Fruit fly (Drosophila melanogaster): ENCODE measurements around the gene Tspo.

Tspo gene

DNA sequence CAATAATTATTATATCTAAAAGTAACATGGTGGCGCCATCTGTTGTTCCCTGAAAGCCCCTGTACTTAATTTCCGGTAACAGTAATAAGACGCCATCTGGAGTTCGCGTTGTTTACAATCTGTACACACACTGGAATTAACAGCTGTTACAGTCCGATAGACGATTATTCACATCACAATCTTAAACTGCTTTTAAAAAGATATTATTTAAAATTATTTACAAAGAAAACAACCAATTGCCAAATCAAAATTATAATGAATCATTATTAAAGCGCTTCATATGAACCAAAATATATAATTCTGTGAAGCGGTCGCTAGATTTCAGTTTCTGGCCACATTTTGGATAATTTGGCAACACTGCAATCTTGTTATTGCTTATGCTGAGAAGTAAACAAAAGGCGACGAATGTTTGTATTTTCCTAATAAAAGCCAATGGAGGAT, 43.0 kb downstream of the Tspo start, which contains the start of gene CG13689:
CG13689 (plus strand) TSS at position 375 of the 441 bp plus-strand sequence.
- TF ChIP-seq Dref (GFP tag; IDR thresholded peaks at IDR 0.05) = peak; percentile 51
- no peak for TF ChIP-seq seq (GFP tag; IDR thresholded peaks at IDR 0.05)
- TF ChIP-seq klu (GFP tag; IDR thresholded peaks at IDR 0.05) = no peak
- TF ChIP-seq CG9932 (GFP tag; IDR thresholded peaks at IDR 0.05) = peak; percentile 81
- peak; percentile 46; the same call in 1 of the 3 replicates for TF ChIP-seq Aef1 (GFP tag; IDR thresholded peaks at IDR 0.05)
- no peak for TF ChIP-seq CG3281 (GFP tag; optimal IDR thresholded peaks at IDR 0.05)
- peak in 1 of 2 experiments; percentile 39 for TF ChIP-seq bsh (GFP tag; optimal IDR thresholded peaks at IDR 0.05)
- peak; percentile 78 for TF ChIP-seq CG11247 (GFP tag; IDR thresholded peaks at IDR 0.05)
- peak; percentile 36; the same call in 1 of the 2 replicates for TF ChIP-seq sob (GFP tag; IDR thresholded peaks at IDR 0.05)
- TF ChIP-seq CG15073 (GFP tag; optimal IDR thresholded peaks at IDR 0.05) = peak; percentile 11
- TF ChIP-seq CG10959 (GFP tag; IDR thresholded peaks at IDR 0.05) = no peak
- no peak for TF ChIP-seq CG13296 (GFP tag; optimal IDR thresholded peaks at IDR 0.05)
- no peak for TF ChIP-seq cg (GFP tag; optimal IDR thresholded peaks at IDR 0.05)
- TF ChIP-seq Dll (GFP tag; IDR thresholded peaks at IDR 0.05; ENCODE audit: partially characterized antibody) = peak; percentile 56; the same call in 2 of the 4 replicates
- TF ChIP-seq ro (GFP tag; IDR thresholded peaks at IDR 0.05) = 0 out of 2 replicates have a peak, but pooled peaks have one; percentile 15
- no peak for TF ChIP-seq ac (GFP tag; optimal IDR thresholded peaks at IDR 0.05)
- TF ChIP-seq CG9437 (GFP tag; optimal IDR thresholded peaks at IDR 0.05) = no peak
- no peak for TF ChIP-seq ftz-f1 (GFP tag; optimal IDR thresholded peaks at IDR 0.05)
- peak; percentile 63 for TF ChIP-seq CG3847 (GFP tag; IDR thresholded peaks at IDR 0.05)
- no peak for TF ChIP-seq GATAe (GFP tag; conservative IDR thresholded peaks at IDR 0.05)
- TF ChIP-seq hbn (GFP tag; IDR thresholded peaks at IDR 0.05; ENCODE audit: partially characterized antibody) = no peak
- no peak for TF ChIP-seq pho (GFP tag; optimal IDR thresholded peaks at IDR 0.05)
- no peak for TF ChIP-seq CG12299 (tag; optimal IDR thresholded peaks at IDR 0.05)
- no peak for TF ChIP-seq CG31388 (GFP tag; optimal IDR thresholded peaks at IDR 0.05)
- TF ChIP-seq sug (tag; optimal IDR thresholded peaks at IDR 0.05) = no peak
- TF ChIP-seq Hmr (GFP tag; optimal IDR thresholded peaks at IDR 0.05) = peak; percentile 57
- TF ChIP-seq CG4328 (GFP tag; optimal IDR thresholded peaks at IDR 0.05) = peak; percentile 15
- no peak for TF ChIP-seq CG18619 (GFP tag; optimal IDR thresholded peaks at IDR 0.05)
- TF ChIP-seq CG34376 (GFP tag; optimal IDR thresholded peaks at IDR 0.05) = no peak
- TF ChIP-seq nmo (GFP tag; optimal IDR thresholded peaks at IDR 0.05) = peak; percentile 41
- peak; percentile 30 for TF ChIP-seq scrt (GFP tag; optimal IDR thresholded peaks at IDR 0.05)
- peak; percentile 64 for TF ChIP-seq CG13287 (GFP tag; IDR thresholded peaks at IDR 0.05; ENCODE audit: partially characterized antibody)
- TF ChIP-seq CG6854 (GFP tag; optimal IDR thresholded peaks at IDR 0.05) = no peak
- no peak for TF ChIP-seq fru (optimal IDR thresholded peaks at IDR 0.05)
- TF ChIP-seq en (GFP tag; optimal IDR thresholded peaks at IDR 0.05) = no peak
- TF ChIP-seq YL-1 (GFP tag; optimal IDR thresholded peaks at IDR 0.05) = peak; percentile 64
- no peak for TF ChIP-seq ham (GFP tag; IDR thresholded peaks at IDR 0.05)
- TF ChIP-seq CG2199 (GFP tag; IDR thresholded peaks at IDR 0.05) = peak; percentile 69; the same call in 1 of the 3 replicates
- no peak for TF ChIP-seq dimm (GFP tag; IDR thresholded peaks at IDR 0.05)
- no peak for TF ChIP-seq nom (GFP tag; optimal IDR thresholded peaks at IDR 0.05)
- TF ChIP-seq Opbp (GFP tag; IDR thresholded peaks at IDR 0.05; ENCODE audit: partially characterized antibody) = peak; percentile 41; the same call in 1 of the 3 replicates
- TF ChIP-seq CG12659 (GFP tag; optimal IDR thresholded peaks at IDR 0.05) = peak; percentile 53
- no peak for TF ChIP-seq CG4404 (GFP tag; IDR thresholded peaks at IDR 0.05)
- no peak for TF ChIP-seq mld (GFP tag; IDR thresholded peaks at IDR 0.05; ENCODE audit: partially characterized antibody)
- TF ChIP-seq PHDP (tag; optimal IDR thresholded peaks at IDR 0.05) = no peak
- peak; percentile 9 for TF ChIP-seq CG10462 (GFP tag; optimal IDR thresholded peaks at IDR 0.05)
- TF ChIP-seq zen (tag; optimal IDR thresholded peaks at IDR 0.05) = peak; percentile 22
- TF ChIP-seq CG13123 (GFP tag; optimal IDR thresholded peaks at IDR 0.05) = no peak
- TF ChIP-seq Tbp (GFP tag; optimal IDR thresholded peaks at IDR 0.05) = no peak
- TF ChIP-seq sens (GFP tag) = peak; percentile 92
- TF ChIP-seq wek (GFP tag; optimal IDR thresholded peaks at IDR 0.05) = no peak
